Worm (Caenorhabditis elegans) whole organism, late embryonic: ENCODE measurements around the gene col-105.

Experiments
- F13H6.1 ChIP-seq: sonication (generic microtip); optimal IDR thresholded peaks from 2 replicates; lab custom pipeline; 2016; ENCODE audit warnings: missing genetic modification characterization, missing compliant biosample characterization
- K02D7.2 ChIP-seq: sonication (generic microtip); optimal IDR thresholded peaks from 2 replicates; lab custom pipeline; 2017; ENCODE audit warnings: mild to moderate bottlenecking, missing genetic modification characterization, missing compliant biosample characterization
- T23F11.4 ChIP-seq: fragments of 200-800 bp; sonication (Bioruptor generic); optimal IDR thresholded peaks from 2 replicates; lab custom pipeline; 2018; ENCODE audit warnings: mild to moderate bottlenecking, missing genetic modification characterization, missing compliant biosample characterization
- ama-1 ChIP-seq: fragments of 150-350 bp; optimal IDR thresholded peaks from 2 replicates; lab custom pipeline; 2014
- ceh-19 ChIP-seq: fragments of 200-800 bp; sonication (Bioruptor generic); optimal IDR thresholded peaks from 2 replicates; lab custom pipeline; 2018; ENCODE audit warnings: mild to moderate bottlenecking, missing genetic modification characterization, missing compliant biosample characterization
- ceh-2 ChIP-seq: sonication (generic microtip); optimal IDR thresholded peaks from 2 replicates; lab custom pipeline; 2016; ENCODE audit warnings: missing genotype, missing genetic modification characterization, missing compliant biosample characterization
- ceh-45 ChIP-seq: fragments of 200-800 bp; sonication (Bioruptor generic); IDR thresholded peaks from 2 replicates; pipeline ENCODE4 v1.3.6; 2022; ENCODE audit warnings: missing genetic modification reagents, missing genetic modification characterization, missing compliant biosample characterization
- ceh-6 ChIP-seq: fragments of 200-800 bp; sonication (Bioruptor generic); optimal IDR thresholded peaks from 2 replicates; lab custom pipeline; 2018; ENCODE audit warnings: mild to moderate bottlenecking, missing genetic modification characterization, missing compliant biosample characterization
- che-1 ChIP-seq: sonication (generic microtip); optimal IDR thresholded peaks from 2 replicates; lab custom pipeline; 2016; ENCODE audit warnings: mild to moderate bottlenecking, missing genetic modification characterization, missing compliant biosample characterization
- dmd-4 ChIP-seq: sonication (generic microtip); optimal IDR thresholded peaks from 2 replicates; lab custom pipeline; 2016; ENCODE audit warnings: borderline replicate concordance, missing genetic modification characterization, missing compliant biosample characterization
- elt-2 ChIP-seq: sonication (generic microtip); optimal IDR thresholded peaks from 2 replicates; lab custom pipeline; 2016; ENCODE audit warnings: missing genetic modification reagents, missing genetic modification characterization, missing compliant biosample characterization
- fkh-10 ChIP-seq: fragments of 150-350 bp; optimal IDR thresholded peaks from 2 replicates; lab custom pipeline; 2014; ENCODE audit warnings: missing biosample characterization, missing genetic modification reagents, missing genetic modification characterization
- gmeb-2 ChIP-seq: sonication (generic microtip); optimal IDR thresholded peaks from 2 replicates; lab custom pipeline; 2016; ENCODE audit warnings: missing genetic modification characterization, inconsistent platforms, missing compliant biosample characterization
- hlh-13 ChIP-seq: fragments of 200-800 bp; sonication (Bioruptor generic); optimal IDR thresholded peaks from 2 replicates; lab custom pipeline; 2018; ENCODE audit warnings: mild to moderate bottlenecking, missing genetic modification characterization, missing compliant biosample characterization
- hlh-6 ChIP-seq: sonication (generic microtip); optimal IDR thresholded peaks from 2 replicates; lab custom pipeline; 2016; ENCODE audit warnings: missing genotype, missing genetic modification characterization, missing compliant biosample characterization
- lin-11 ChIP-seq: fragments of 200-800 bp; sonication (Bioruptor generic); optimal IDR thresholded peaks from 2 replicates; lab custom pipeline; 2018; ENCODE audit warnings: mild to moderate bottlenecking, missing genetic modification characterization, missing compliant biosample characterization
- madf-2 ChIP-seq: sonication (generic microtip); optimal IDR thresholded peaks from 2 replicates; lab custom pipeline; 2017; ENCODE audit warnings: missing genetic modification characterization, missing compliant biosample characterization
- mec-3 ChIP-seq: sonication (generic microtip); optimal IDR thresholded peaks from 2 replicates; lab custom pipeline; 2016; ENCODE audit warnings: borderline replicate concordance, missing genetic modification characterization, missing compliant biosample characterization
- nhr-11 ChIP-seq: fragments of 150-350 bp; optimal IDR thresholded peaks from 2 replicates; lab custom pipeline; 2014; ENCODE audit warnings: missing biosample characterization, missing genetic modification characterization
- nhr-232 ChIP-seq: sonication (generic microtip); optimal IDR thresholded peaks from 2 replicates; lab custom pipeline; 2016; ENCODE audit warnings: missing genetic modification characterization, missing compliant biosample characterization
- npax-4 ChIP-seq: sonication (generic microtip); optimal IDR thresholded peaks from 2 replicates; lab custom pipeline; 2016; ENCODE audit warnings: missing genetic modification characterization, missing compliant biosample characterization
- odd-2 ChIP-seq: sonication (generic microtip); optimal IDR thresholded peaks from 2 replicates; lab custom pipeline; 2017; ENCODE audit warnings: antibody characterized with exemption, mild to moderate bottlenecking, missing genetic modification characterization, missing compliant biosample characterization
- pha-2 ChIP-seq: sonication (generic microtip); optimal IDR thresholded peaks from 2 replicates; lab custom pipeline; 2017; ENCODE audit warnings: mild to moderate bottlenecking, missing genetic modification characterization, missing compliant biosample characterization
- pqm-1 ChIP-seq: sonication (generic microtip); optimal IDR thresholded peaks from 2 replicates; lab custom pipeline; 2016; ENCODE audit warnings: missing genetic modification characterization, missing compliant biosample characterization
- ref-2 ChIP-seq: sonication (generic microtip); optimal IDR thresholded peaks from 2 replicates; lab custom pipeline; 2016; ENCODE audit warnings: missing genetic modification characterization, missing compliant biosample characterization
- rnt-1 ChIP-seq: sonication (generic microtip); optimal IDR thresholded peaks from 2 replicates; lab custom pipeline; 2016; ENCODE audit warnings: missing genetic modification characterization, missing compliant biosample characterization
- sox-2 ChIP-seq: fragments of 200-800 bp; sonication (Bioruptor generic); IDR thresholded peaks from 2 replicates; pipeline ENCODE4 v1.3.6; 2022; ENCODE audit warnings: missing genetic modification reagents, missing genetic modification characterization, missing compliant biosample characterization
- sox-4 ChIP-seq: sonication (generic microtip); optimal IDR thresholded peaks from 2 replicates; lab custom pipeline; 2017; ENCODE audit warnings: mild to moderate bottlenecking, missing genetic modification characterization, inconsistent platforms, missing compliant biosample characterization
- tbx-7 ChIP-seq: sonication (generic microtip); optimal IDR thresholded peaks from 2 replicates; lab custom pipeline; 2016; ENCODE audit warnings: missing genotype, missing genetic modification characterization, missing compliant biosample characterization
- unc-3 ChIP-seq, 2 experiments: fragments of 200-800 bp in 1 of 2; sonication (Bioruptor generic) in 1 of 2; sonication (generic microtip) in 1 of 2; conservative IDR thresholded peaks in 1 of 2; optimal IDR thresholded peaks in 1 of 2; 2 replicates each; pipeline versions ENCODE4 v1.3.6 to Lab custom; 2016 to 2022; ENCODE audit warnings: missing compliant biosample characterization in 2 of 2, missing genetic modification characterization in 2 of 2, missing genetic modification reagents in 1 of 2
- unc-55 ChIP-seq: sonication (generic microtip); optimal IDR thresholded peaks from 2 replicates; lab custom pipeline; 2017; ENCODE audit warnings: missing biosample characterization, missing genetic modification reagents, missing genetic modification characterization
- unc-86 ChIP-seq: sonication (generic microtip); optimal IDR thresholded peaks from 2 replicates; lab custom pipeline; 2016; ENCODE audit warnings: missing genetic modification characterization, missing compliant biosample characterization

Gene col-105

DNA sequence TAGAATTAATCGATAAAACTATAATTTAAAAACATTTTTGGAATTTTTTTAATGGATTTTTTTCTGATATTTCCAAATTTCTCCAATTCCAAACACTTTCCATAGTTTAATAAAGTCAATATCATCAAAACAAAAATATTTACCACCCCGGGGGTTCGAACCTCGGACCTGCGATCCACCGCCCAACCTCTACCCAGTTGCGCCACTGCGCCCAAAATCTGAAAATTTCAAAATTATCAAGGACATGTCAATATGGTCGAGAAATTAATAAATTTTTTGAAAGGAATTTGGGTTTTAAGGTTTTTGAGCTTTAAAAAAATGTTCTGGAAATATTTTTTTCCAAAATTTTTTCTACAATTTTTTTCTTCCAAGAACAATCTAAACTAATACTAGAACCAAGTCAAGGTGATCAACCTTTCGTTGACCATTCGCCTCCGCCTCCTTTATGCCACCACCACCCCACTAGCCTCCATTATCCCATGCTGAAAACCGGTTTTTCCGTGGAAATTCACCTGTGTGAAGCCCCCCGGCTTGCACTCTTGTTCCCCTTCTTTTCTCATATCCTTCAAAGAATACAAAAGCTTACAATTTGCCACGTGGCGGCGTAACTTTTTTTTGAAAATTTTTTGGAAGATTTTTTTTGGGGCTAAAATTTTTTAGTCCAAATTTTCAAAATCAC is 22.7 kb upstream of the col-105 start:
- TF ChIP-seq pqm-1 (tag; lab: Kevin White, UChicago) (no peak), ceh-2 (no peak), ceh-45 (GFP tag; lab: Robert Waterston, UW) (no peak), hlh-13 (no peak), gmeb-2 (tag; lab: Kevin White, UChicago) (no peak), odd-2 (tag; lab: Kevin White, UChicago) (no peak)

- TF ChIP-seq sox-2 (GFP tag; lab: Robert Waterston, UW) (peak; percentile 6; the same call in 1 of the 2 replicates), ceh-2 (no peak)
- TF ChIP-seq, all 69 proteins: peak for 1
These were observed 21.3 kb upstream of the col-105 start for ce11 chrIV:1380350-1380749.

DNA sequence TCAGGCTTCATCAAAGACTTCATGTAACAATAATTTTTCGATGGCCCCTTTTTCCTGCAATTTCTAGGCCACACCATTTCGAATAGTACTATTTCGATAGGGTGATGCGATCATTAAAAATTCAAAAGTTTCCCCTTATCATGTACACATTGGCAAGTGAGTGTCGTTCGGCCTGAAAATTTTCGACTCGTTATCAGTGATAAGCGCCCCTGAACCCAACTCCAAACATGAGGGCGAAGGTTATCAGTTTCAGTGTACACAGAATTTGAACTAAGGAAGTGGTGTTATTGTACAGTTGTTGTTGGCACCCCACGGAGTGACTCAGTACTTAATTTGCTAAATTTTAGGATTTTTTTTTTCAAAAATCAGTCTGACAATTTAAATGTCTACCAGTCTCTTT is 19.9 kb upstream of the col-105 start:
- TF ChIP-seq unc-86 (no peak), elt-2 (tag; lab: Kevin White, UChicago) (peak; percentile 92)

ce11 chrIV:1377699-1378098 is 18.7 kb upstream of the col-105 start:
- TF ChIP-seq dmd-4 (tag; lab: Kevin White, UChicago) (no peak), mec-3 (tag; lab: Kevin White, UChicago) (no peak), hlh-6 (tag; lab: Kevin White, UChicago) (no peak), rnt-1 (no peak), T23F11.4 (no peak), che-1 (tag; lab: Kevin White, UChicago) (no peak), hlh-13 (peak; percentile 23), pqm-1 (tag; lab: Kevin White, UChicago) (no peak), unc-3 (GFP tag; conservative IDR thresholded peaks at IDR 0.05; lab: Robert Waterston, UW) (0 out of 2 replicates have a peak, but pooled peaks have one; percentile 4), unc-3 (tag; optimal IDR thresholded peaks at IDR 0.05; lab: Kevin White, UChicago) (no peak), pha-2 (no peak), ceh-6 (GFP tag; lab: Kevin White, UChicago) (peak; percentile 41)

- TF ChIP-seq sox-4 (no peak), tbx-7 (tag; lab: Kevin White, UChicago) (no peak), ceh-45 (GFP tag; lab: Robert Waterston, UW) (no peak), ref-2 (tag; lab: Kevin White, UChicago) (no peak), npax-4 (no peak), unc-55 (GFP tag; lab: Kevin White, UChicago) (no peak), fkh-10 (GFP tag; lab: Kevin White, UChicago) (no peak), F13H6.1 (tag; lab: Kevin White, UChicago) (no peak), nhr-232 (tag; lab: Kevin White, UChicago) (no peak), madf-2 (tag; lab: Kevin White, UChicago) (no peak), ceh-19 (no peak), unc-86 (no peak), unc-3 (GFP tag; conservative IDR thresholded peaks at IDR 0.05; lab: Robert Waterston, UW) (no peak), unc-3 (tag; optimal IDR thresholded peaks at IDR 0.05; lab: Kevin White, UChicago) (no peak), ama-1 (lab: Kevin White, UChicago) (no peak), nhr-11 (tag; lab: Kevin White, UChicago) (no peak), K02D7.2 (tag; lab: Kevin White, UChicago) (no peak), T23F11.4 (no peak), lin-11 (tag; lab: Kevin White, UChicago) (no peak)
These were observed 16.3 kb upstream of the col-105 start for ce11 chrIV:1375289-1375688.
